Fruit fly (Drosophila melanogaster) whole organism, pupa: ENCODE results near the gene BHD.

Source experiments
- CG10348 ChIP-seq: fragments of 200-800 bp; sonication (Bioruptor generic); IDR thresholded peaks from 2 replicates; pipeline ENCODE4 v1.3.6; 2022; ENCODE audit warnings: missing biosample characterization, missing genetic modification characterization
- CG12605 ChIP-seq: fragments of 200-800 bp; sonication (Bioruptor generic); IDR thresholded peaks from 2 replicates; pipeline ENCODE4 v1.3.6; 2022; ENCODE audit warnings: missing biosample characterization, missing genetic modification characterization
- CG13204 ChIP-seq: fragments of 200-800 bp; sonication (Bioruptor generic); optimal IDR thresholded peaks from 2 replicates; lab custom pipeline; 2018; ENCODE audit warnings: missing biosample characterization, mild to moderate bottlenecking, missing genetic modification characterization, moderate library complexity
- CG14655 ChIP-seq: fragments of 200-800 bp; sonication (Bioruptor generic); optimal IDR thresholded peaks from 3 replicates; lab custom pipeline; 2017; ENCODE audit warnings: mild to moderate bottlenecking, missing biosample characterization, missing genetic modification reagents, missing genetic modification characterization
- CG15710 ChIP-seq: fragments of 200-800 bp; sonication (Bioruptor generic); optimal IDR thresholded peaks from 2 replicates; lab custom pipeline; 2018; ENCODE audit warnings: missing biosample characterization, mild to moderate bottlenecking, missing genetic modification characterization, moderate library complexity
- CG17806 ChIP-seq: fragments of 200-800 bp; sonication (Bioruptor generic); optimal IDR thresholded peaks from 2 replicates; lab custom pipeline; 2018; ENCODE audit warnings: missing biosample characterization, mild to moderate bottlenecking, missing genetic modification characterization, moderate library complexity
- CG32121 ChIP-seq: fragments of 200-800 bp; sonication (Bioruptor generic); IDR thresholded peaks from 2 replicates; pipeline ENCODE4 v1.3.6; 2022; ENCODE audit warnings: missing biosample characterization, missing genetic modification characterization
- CG34367 ChIP-seq: fragments of 200-800 bp; sonication (Bioruptor generic); optimal IDR thresholded peaks from 2 replicates; lab custom pipeline; 2018; ENCODE audit warnings: missing biosample characterization, mild to moderate bottlenecking, missing genetic modification characterization
- CG4496 ChIP-seq: fragments of 200-800 bp; sonication (Bioruptor generic); IDR thresholded peaks from 3 replicates; pipeline ENCODE4 v1.3.6; 2022; ENCODE audit warnings: missing biosample characterization, missing genetic modification characterization
- CG8159 ChIP-seq: fragments of 200-800 bp; sonication (Bioruptor generic); optimal IDR thresholded peaks from 3 replicates; lab custom pipeline; 2018; ENCODE audit warnings: missing biosample characterization, mild to moderate bottlenecking, missing genetic modification characterization, moderate library complexity
- CG8301 ChIP-seq: fragments of 200-800 bp; sonication (Bioruptor generic); optimal IDR thresholded peaks from 2 replicates; lab custom pipeline; 2018; ENCODE audit warnings: missing biosample characterization, mild to moderate bottlenecking, missing genetic modification characterization
- CG9948 ChIP-seq: fragments of 200-800 bp; sonication (Bioruptor generic); optimal IDR thresholded peaks from 2 replicates; lab custom pipeline; 2018; ENCODE audit warnings: missing biosample characterization, mild to moderate bottlenecking, missing genetic modification characterization, moderate library complexity
- D1 ChIP-seq: fragments of 200-800 bp; sonication (Bioruptor generic); optimal IDR thresholded peaks from 2 replicates; lab custom pipeline; 2018; ENCODE audit warnings: missing biosample characterization, mild to moderate bottlenecking, missing genetic modification characterization, moderate library complexity
- EcR ChIP-seq: fragments of 200-800 bp; sonication (Bioruptor generic); optimal IDR thresholded peaks from 3 replicates; lab custom pipeline; 2019; ENCODE audit warnings: missing biosample characterization, missing genetic modification characterization, mild to moderate bottlenecking, moderate library complexity, missing genetic modification reagents
- Ets98B ChIP-seq: fragments of 200-800 bp; sonication (Bioruptor generic); IDR thresholded peaks from 2 replicates; pipeline ENCODE4 v1.3.6; 2022; ENCODE audit warnings: missing biosample characterization, missing genetic modification characterization
- Pif1A ChIP-seq: fragments of 200-800 bp; sonication (Bioruptor generic); optimal IDR thresholded peaks from 3 replicates; lab custom pipeline; 2016; ENCODE audit warnings: missing biosample characterization, missing genetic modification characterization
- Pif1B ChIP-seq: fragments of 200-800 bp; sonication (Bioruptor generic); optimal IDR thresholded peaks from 3 replicates; lab custom pipeline; 2016; ENCODE audit warnings: missing biosample characterization, missing genetic modification characterization
- Snoo ChIP-seq: fragments of 200-800 bp; sonication (Bioruptor generic); optimal IDR thresholded peaks from 3 replicates; lab custom pipeline; 2017; ENCODE audit warnings: missing biosample characterization, mild to moderate bottlenecking, missing genetic modification characterization, inconsistent platforms
- fd96Ca ChIP-seq: fragments of 200-800 bp; sonication (Bioruptor generic); IDR thresholded peaks from 3 replicates; pipeline ENCODE4 v1.3.6; 2022; ENCODE audit warnings: missing biosample characterization, missing genetic modification characterization
- gl ChIP-seq: fragments of 200-800 bp; sonication (Bioruptor generic); optimal IDR thresholded peaks from 2 replicates; lab custom pipeline; 2018; ENCODE audit warnings: missing biosample characterization, mild to moderate bottlenecking, missing genetic modification characterization
- rn ChIP-seq: fragments of 200-800 bp; sonication (Bioruptor generic); IDR thresholded peaks from 2 replicates; pipeline ENCODE4 v1.3.6; 2022; ENCODE audit warnings: missing biosample characterization, missing genetic modification characterization

BHD gene

DNA sequence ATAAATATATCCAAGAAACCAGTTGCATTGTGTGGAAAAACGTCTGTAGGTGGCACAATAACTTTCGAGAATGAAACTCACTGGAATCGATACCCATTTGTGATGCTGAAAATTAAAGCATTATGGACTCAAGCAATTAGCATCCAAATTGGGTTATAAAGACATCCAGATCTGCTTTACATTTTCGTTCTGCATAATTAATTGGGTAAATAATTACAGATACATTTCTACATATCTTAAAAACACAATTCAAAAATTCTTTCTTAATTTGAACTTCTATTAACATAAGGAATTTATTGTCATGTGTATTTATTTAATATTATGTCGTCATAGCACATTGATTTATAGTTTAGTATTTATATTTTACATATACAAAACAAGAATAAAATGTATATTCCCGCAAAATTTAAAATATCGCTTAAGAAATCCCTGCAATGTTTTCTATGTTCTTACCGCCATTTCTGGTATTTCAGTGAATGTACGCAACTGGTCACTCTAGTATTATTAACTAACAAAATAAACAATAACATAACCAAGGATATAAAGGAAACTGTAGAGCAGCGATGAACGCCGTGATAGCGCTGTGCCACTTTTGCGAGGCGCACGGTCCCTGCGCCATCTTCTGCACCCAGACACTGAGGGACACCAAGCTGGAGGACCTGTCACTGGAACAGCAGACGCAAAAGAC, at the start of gene BHD, which contains the start of gene CG14829:
Gene BHD, plus strand, starts transcription at position 471 of the 688 bp plus-strand sequence.
Gene CG14829, minus strand, starts transcription at position 51 of the 688 bp plus-strand sequence.
- TF ChIP-seq CG14655 (GFP tag; lab: Kevin White, UChicago): no peak
- no peak for TF ChIP-seq rn (GFP tag; lab: Robert Waterston, UW)
- TF ChIP-seq EcR (GFP tag; lab: Kevin White, UChicago): no peak
- no peak for TF ChIP-seq Ets98B
- TF ChIP-seq gl (tag; lab: Kevin White, UChicago): no peak
- TF ChIP-seq Snoo: no peak
- TF ChIP-seq CG17806: no peak
- TF ChIP-seq CG8159: no peak
- no peak for TF ChIP-seq CG4496 (GFP tag; lab: Robert Waterston, UW)
- no peak for TF ChIP-seq fd96Ca (GFP tag; lab: Robert Waterston, UW)
- no peak for TF ChIP-seq D1 (tag; lab: Kevin White, UChicago)
- TF ChIP-seq CG10348 (GFP tag; lab: Robert Waterston, UW): no peak
- no peak for TF ChIP-seq Pif1A (GFP tag; lab: Kevin White, UChicago)
- no peak for TF ChIP-seq CG9948
- TF ChIP-seq CG15710 (tag; lab: Kevin White, UChicago): no peak
- TF ChIP-seq CG34367 (tag; lab: Kevin White, UChicago): no peak
- no peak for TF ChIP-seq CG8301 (tag; lab: Kevin White, UChicago)

DNA sequence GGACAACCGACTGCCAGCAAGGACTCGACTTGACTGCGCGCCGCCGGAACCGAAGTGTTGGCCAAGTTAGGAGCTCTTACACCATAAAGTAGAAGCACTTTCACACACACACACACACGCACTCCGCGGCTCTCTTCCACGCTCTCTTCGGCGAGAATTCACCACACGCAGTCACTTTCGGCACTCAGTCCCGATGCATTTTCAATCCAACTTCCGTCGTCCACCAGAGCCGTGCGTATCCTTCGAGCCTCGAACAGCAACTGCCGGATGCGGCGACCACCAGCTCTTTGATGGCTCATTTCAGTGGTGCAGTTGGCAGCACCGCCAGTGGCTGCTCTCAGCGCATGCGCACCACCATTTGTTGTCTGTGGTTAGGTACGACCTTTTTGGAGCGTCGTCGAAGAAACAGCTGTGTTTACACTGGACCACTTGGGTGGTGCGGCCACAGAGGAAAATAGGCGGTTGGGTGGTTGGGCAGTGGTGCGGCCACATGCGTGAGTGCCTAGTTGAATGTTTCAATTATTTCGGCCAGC, 48.6 kb upstream of the BHD start, which contains the start of gene Dscam2:
Gene Dscam2, minus strand, starts transcription at position 264 of the 533 bp plus-strand sequence.
- TF ChIP-seq EcR (GFP tag; lab: Kevin White, UChicago): no peak
- no peak for TF ChIP-seq CG17806
- no peak for TF ChIP-seq CG15710 (tag; lab: Kevin White, UChicago)
- no peak for TF ChIP-seq CG12605 (GFP tag; lab: Robert Waterston, UW)
- TF ChIP-seq fd96Ca (GFP tag; lab: Robert Waterston, UW): no peak

DNA sequence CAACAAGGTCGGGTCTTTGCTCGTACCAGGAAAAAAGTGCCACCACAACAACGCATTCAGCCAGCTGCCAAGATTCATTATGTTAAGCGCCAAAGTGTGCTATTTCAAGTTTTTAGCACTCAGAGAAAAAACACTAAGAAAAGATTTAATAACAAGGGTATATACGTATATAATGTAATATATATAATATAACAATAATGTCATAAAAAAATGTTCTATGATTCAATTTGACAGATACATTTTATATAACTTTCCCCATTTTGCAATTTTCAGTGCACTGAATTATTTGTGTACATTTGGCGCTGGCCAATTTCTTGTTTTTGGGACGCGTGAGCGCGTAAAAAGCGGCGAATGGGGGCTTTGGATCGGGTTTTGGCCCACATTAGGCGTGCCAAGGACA, 47.8 kb upstream of the BHD start:
- TF ChIP-seq EcR (GFP tag; lab: Kevin White, UChicago): no peak
- peak; percentile 61; the same call in 1 of the 2 replicates for TF ChIP-seq CG32121 (GFP tag; lab: Robert Waterston, UW)

- TF ChIP-seq CG4496 (GFP tag; lab: Robert Waterston, UW) (0 out of 3 replicates have a peak, but pooled peaks have one; percentile 48), EcR (GFP tag; lab: Kevin White, UChicago) (no peak), CG9948 (no peak), Pif1B (GFP tag; lab: Kevin White, UChicago) (no peak), CG13204 (GFP tag; lab: Kevin White, UChicago) (no peak), gl (tag; lab: Kevin White, UChicago) (no peak), CG10348 (GFP tag; lab: Robert Waterston, UW) (no peak), CG32121 (GFP tag; lab: Robert Waterston, UW) (peak; percentile 54; the same call in 1 of the 2 replicates), CG12605 (GFP tag; lab: Robert Waterston, UW) (no peak), CG8159 (peak; percentile 32), Ets98B (no peak), CG8301 (tag; lab: Kevin White, UChicago) (peak; percentile 24), CG17806 (no peak), fd96Ca (GFP tag; lab: Robert Waterston, UW) (peak; percentile 52; the same call in 1 of the 3 replicates), Pif1A (GFP tag; lab: Kevin White, UChicago) (no peak), CG15710 (tag; lab: Kevin White, UChicago) (no peak), CG14655 (GFP tag; lab: Kevin White, UChicago) (peak; percentile 45)
Measured at dm6 chr3L:7191218-7191617, 47.1 kb upstream of the BHD start.

dm6 chr3L:7234212-7234611, 4.1 kb upstream of the BHD start, which contains the start of gene CG14826:
TSS of gene CG14826 (plus strand) at chr3L:7234512.
- TF ChIP-seq CG17806: no peak
- no peak for TF ChIP-seq fd96Ca (GFP tag; lab: Robert Waterston, UW)
- no peak for TF ChIP-seq Snoo
- TF ChIP-seq CG34367 (tag; lab: Kevin White, UChicago): no peak
- TF ChIP-seq Ets98B: no peak
- TF ChIP-seq, all 21 proteins: peak for 0

DNA sequence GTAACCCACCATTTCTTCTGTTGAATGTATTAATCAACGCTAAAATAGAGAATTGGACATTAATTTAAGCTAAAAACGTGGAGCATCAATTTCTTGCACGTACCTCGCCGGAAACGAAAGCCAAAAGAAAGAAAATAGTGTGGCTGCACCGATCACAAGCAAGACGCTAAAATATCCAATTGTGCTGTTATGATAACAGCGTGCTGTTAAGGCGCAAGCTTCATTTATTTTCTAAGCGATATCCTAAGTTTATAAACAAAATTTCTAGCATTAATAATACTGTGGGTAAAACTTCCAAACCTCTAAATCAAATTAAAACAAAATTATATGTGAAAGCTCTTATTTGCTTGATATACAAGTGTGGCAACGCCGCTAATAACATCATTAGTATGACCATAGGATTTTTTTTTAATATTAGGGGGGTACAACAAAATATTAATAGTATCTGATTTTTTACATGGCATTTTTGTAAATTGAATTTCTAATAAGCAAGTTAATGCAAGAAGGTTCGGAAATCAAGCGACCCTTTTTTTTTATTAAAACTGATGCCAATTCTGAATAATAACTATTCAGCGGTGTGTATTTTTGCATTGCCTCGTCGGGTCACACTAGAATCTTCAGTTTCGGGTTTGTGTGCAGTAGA, 3.0 kb downstream of the BHD start, which contains the start of the genes RpL18 and Neos:
Gene RpL18, minus strand, starts transcription at position 135 of the 643 bp plus-strand sequence.
Gene Neos, plus strand, starts transcription at position 412 of the 643 bp plus-strand sequence.
- TF ChIP-seq CG8159: peak; percentile 37
- peak; percentile 70 for TF ChIP-seq CG4496 (GFP tag; lab: Robert Waterston, UW)
- TF ChIP-seq Pif1B (GFP tag; lab: Kevin White, UChicago): no peak
- peak; percentile 24 for TF ChIP-seq CG15710 (tag; lab: Kevin White, UChicago)
- peak; percentile 48 for TF ChIP-seq CG12605 (GFP tag; lab: Robert Waterston, UW)
- peak; percentile 78 for TF ChIP-seq Snoo
- TF ChIP-seq D1 (tag; lab: Kevin White, UChicago): no peak
- TF ChIP-seq CG32121 (GFP tag; lab: Robert Waterston, UW): peak; percentile 21; the same call in 1 of the 2 replicates
- TF ChIP-seq CG17806: no peak
- no peak for TF ChIP-seq rn (GFP tag; lab: Robert Waterston, UW)
- TF ChIP-seq CG34367 (tag; lab: Kevin White, UChicago): peak; percentile 37
- no peak for TF ChIP-seq CG8301 (tag; lab: Kevin White, UChicago)
- peak; percentile 28; the same call in 1 of the 2 replicates for TF ChIP-seq Ets98B
- no peak for TF ChIP-seq CG13204 (GFP tag; lab: Kevin White, UChicago)
- no peak for TF ChIP-seq CG9948
- TF ChIP-seq gl (tag; lab: Kevin White, UChicago): peak; percentile 34
- TF ChIP-seq CG14655 (GFP tag; lab: Kevin White, UChicago): no peak
- TF ChIP-seq EcR (GFP tag; lab: Kevin White, UChicago): no peak
